Worm (Caenorhabditis elegans) whole organism, young adult: Measurements from ENCODE around the gene bath-45.

Source experiments
- B0019.2 ChIP-seq: fragments of 200-800 bp; sonication (Bioruptor generic); conservative IDR thresholded peaks from 2 replicates; pipeline ENCODE4 v1.3.6; 2022; ENCODE audit warnings: missing genetic modification reagents, missing genetic modification characterization, missing compliant biosample characterization
- B0336.3 ChIP-seq: fragments of 200-800 bp; sonication (Bioruptor generic); IDR thresholded peaks from 2 replicates; pipeline ENCODE4 v1.3.6; 2022; ENCODE audit warnings: missing genetic modification characterization, missing compliant biosample characterization
- D2030.7 ChIP-seq: fragments of 200-800 bp; sonication (Bioruptor generic); IDR thresholded peaks from 2 replicates; pipeline ENCODE4 v1.3.6; 2022; ENCODE audit warnings: missing genetic modification reagents, missing genetic modification characterization, missing compliant biosample characterization
- F22D6.2 ChIP-seq: sonication (generic microtip); optimal IDR thresholded peaks from 2 replicates; lab custom pipeline; 2016; ENCODE audit warnings: mild to moderate bottlenecking, missing genetic modification characterization, missing compliant biosample characterization
- F57A8.1 ChIP-seq: fragments of 200-800 bp; sonication (Bioruptor generic); optimal IDR thresholded peaks from 2 replicates; lab custom pipeline; 2018; ENCODE audit warnings: mild to moderate bottlenecking, missing genetic modification characterization, moderate library complexity, missing compliant biosample characterization
- K11D2.4 ChIP-seq: fragments of 200-800 bp; sonication (Bioruptor generic); IDR thresholded peaks from 2 replicates; pipeline ENCODE4 v1.3.6; 2022; ENCODE audit warnings: missing genetic modification reagents, missing genetic modification characterization, missing compliant biosample characterization
- Y53G8AR.9 ChIP-seq: fragments of 200-800 bp; sonication (Bioruptor generic); conservative IDR thresholded peaks from 2 replicates; pipeline ENCODE4 v1.3.6; 2022; ENCODE audit warnings: missing genetic modification reagents, missing genetic modification characterization, missing compliant biosample characterization
- Y95B8A.8 ChIP-seq: fragments of 200-800 bp; sonication (Bioruptor generic); IDR thresholded peaks from 2 replicates; pipeline ENCODE4 v1.3.6; 2022; ENCODE audit warnings: missing genetic modification reagents, missing genetic modification characterization, missing compliant biosample characterization
- ZK185.1 ChIP-seq: sonication (generic microtip); optimal IDR thresholded peaks from 2 replicates; lab custom pipeline; 2016; ENCODE audit warnings: mild to moderate bottlenecking, missing genetic modification characterization, missing compliant biosample characterization; ENCODE audit not compliant: poor library complexity, severe bottlenecking
- akir-1 ChIP-seq: fragments of 200-800 bp; sonication (Bioruptor generic); optimal IDR thresholded peaks from 2 replicates; lab custom pipeline; 2018; ENCODE audit warnings: mild to moderate bottlenecking, missing genetic modification characterization, moderate library complexity, missing compliant biosample characterization
- aptf-2 ChIP-seq: fragments of 200-800 bp; sonication (Bioruptor generic); conservative IDR thresholded peaks from 2 replicates; pipeline ENCODE4 v1.3.6; 2022; ENCODE audit warnings: missing genetic modification reagents, missing genetic modification characterization, missing compliant biosample characterization
- aptf-3 ChIP-seq: fragments of 200-800 bp; sonication (Bioruptor generic); IDR thresholded peaks from 2 replicates; pipeline ENCODE4 v1.3.6; 2022; ENCODE audit warnings: missing genetic modification characterization, missing compliant biosample characterization
- atf-7 ChIP-seq: sonication (generic microtip); optimal IDR thresholded peaks from 2 replicates; lab custom pipeline; 2017; ENCODE audit warnings: mild to moderate bottlenecking, missing genetic modification characterization, missing compliant biosample characterization
- athp-1 ChIP-seq: sonication (generic microtip); optimal IDR thresholded peaks from 2 replicates; lab custom pipeline; 2017; ENCODE audit warnings: mild to moderate bottlenecking, missing genetic modification characterization, missing compliant biosample characterization
- attf-3 ChIP-seq: fragments of 200-800 bp; sonication (Bioruptor generic); conservative IDR thresholded peaks from 2 replicates; pipeline ENCODE4 v1.3.6; 2022; ENCODE audit warnings: missing genetic modification reagents, missing genetic modification characterization, missing compliant biosample characterization
- bed-1 ChIP-seq: fragments of 200-800 bp; sonication (Bioruptor generic); IDR thresholded peaks from 2 replicates; pipeline ENCODE4 v1.3.6; 2022; ENCODE audit warnings: missing genetic modification reagents, missing genetic modification characterization, missing compliant biosample characterization
- ccch-3 ChIP-seq: fragments of 200-800 bp; sonication (Bioruptor generic); optimal IDR thresholded peaks from 2 replicates; lab custom pipeline; 2018; ENCODE audit warnings: mild to moderate bottlenecking, missing genetic modification characterization, missing compliant biosample characterization
- cebp-1 ChIP-seq, 2 experiments: fragments of 200-800 bp in 1 of 2; sonication (Bioruptor generic) in 1 of 2; sonication (generic microtip) in 1 of 2; IDR thresholded peaks in 1 of 2; optimal IDR thresholded peaks in 1 of 2; 2 replicates each; pipeline versions ENCODE4 v1.3.6 to Lab custom; 2017 to 2022; ENCODE audit warnings: missing compliant biosample characterization in 2 of 2, missing genetic modification characterization in 2 of 2, mild to moderate bottlenecking in 1 of 2, missing genetic modification reagents in 1 of 2, moderate library complexity in 1 of 2
- ceh-27 ChIP-seq: fragments of 200-800 bp; sonication (Bioruptor generic); optimal IDR thresholded peaks from 2 replicates; lab custom pipeline; 2018; ENCODE audit warnings: mild to moderate bottlenecking, missing genetic modification characterization, moderate library complexity, missing compliant biosample characterization
- dox-1 ChIP-seq: fragments of 200-800 bp; sonication (Bioruptor generic); IDR thresholded peaks from 2 replicates; pipeline ENCODE4 v1.3.6; 2022; ENCODE audit warnings: missing genetic modification reagents, missing genetic modification characterization, missing compliant biosample characterization
- dpff-1 ChIP-seq: sonication (generic microtip); optimal IDR thresholded peaks from 2 replicates; lab custom pipeline; 2017; ENCODE audit warnings: mild to moderate bottlenecking, missing genetic modification characterization, missing compliant biosample characterization
- egl-44 ChIP-seq: fragments of 200-800 bp; sonication (Bioruptor generic); IDR thresholded peaks from 2 replicates; pipeline ENCODE4 v1.3.6; 2022; ENCODE audit warnings: missing genetic modification reagents, missing genetic modification characterization, missing compliant biosample characterization
- ekl-4 ChIP-seq: fragments of 200-800 bp; sonication (Bioruptor generic); IDR thresholded peaks from 2 replicates; pipeline ENCODE4 v1.3.6; 2022; ENCODE audit warnings: missing genetic modification reagents, missing genetic modification characterization, missing compliant biosample characterization
- hmg-1.2 ChIP-seq: fragments of 200-800 bp; sonication (Bioruptor generic); IDR thresholded peaks from 2 replicates; pipeline ENCODE4 v1.3.6; 2022; ENCODE audit warnings: missing genetic modification reagents, missing genetic modification characterization, missing compliant biosample characterization
- hmg-20 ChIP-seq: fragments of 200-800 bp; sonication (Bioruptor generic); IDR thresholded peaks from 2 replicates; pipeline ENCODE4 v1.3.6; 2022; ENCODE audit warnings: missing genetic modification reagents, missing genetic modification characterization, missing compliant biosample characterization
- hrde-1 ChIP-seq: sonication (generic microtip); optimal IDR thresholded peaks from 2 replicates; lab custom pipeline; 2016; ENCODE audit warnings: missing genetic modification characterization, mild to moderate bottlenecking, missing compliant biosample characterization, moderate library complexity, missing genotype, missing genetic modification reagents, borderline replicate concordance
- let-526 ChIP-seq: fragments of 200-800 bp; sonication (Bioruptor generic); IDR thresholded peaks from 2 replicates; pipeline ENCODE4 v1.3.6; 2022; ENCODE audit warnings: missing genetic modification reagents, missing genetic modification characterization, missing compliant biosample characterization
- lin-40 ChIP-seq: sonication (generic microtip); optimal IDR thresholded peaks from 2 replicates; lab custom pipeline; 2016; ENCODE audit warnings: missing genetic modification characterization, mild to moderate bottlenecking, missing compliant biosample characterization, missing genotype, missing genetic modification reagents
- lin-54 ChIP-seq: fragments of 200-800 bp; sonication (Bioruptor generic); optimal IDR thresholded peaks from 2 replicates; lab custom pipeline; 2018; ENCODE audit warnings: mild to moderate bottlenecking, missing genetic modification characterization, missing compliant biosample characterization
- lir-1 ChIP-seq: fragments of 200-800 bp; sonication (Bioruptor generic); conservative IDR thresholded peaks from 2 replicates; pipeline ENCODE4 v1.3.6; 2022; ENCODE audit warnings: missing genetic modification reagents, missing genetic modification characterization, missing compliant biosample characterization
- lsl-1 ChIP-seq: fragments of 200-800 bp; sonication (Bioruptor generic); optimal IDR thresholded peaks from 2 replicates; lab custom pipeline; 2018; ENCODE audit warnings: mild to moderate bottlenecking, missing genetic modification characterization, moderate library complexity, missing compliant biosample characterization
- madf-3 ChIP-seq: fragments of 200-800 bp; sonication (Bioruptor generic); IDR thresholded peaks from 2 replicates; pipeline ENCODE4 v1.3.6; 2022; ENCODE audit warnings: missing genetic modification reagents, missing genetic modification characterization, missing compliant biosample characterization
- madf-6 ChIP-seq: fragments of 200-800 bp; sonication (Bioruptor generic); IDR thresholded peaks from 2 replicates; pipeline ENCODE4 v1.3.6; 2022; ENCODE audit warnings: missing genetic modification reagents, missing genetic modification characterization, missing compliant biosample characterization
- nhr-179 ChIP-seq: sonication (generic microtip); optimal IDR thresholded peaks from 2 replicates; lab custom pipeline; 2016; ENCODE audit warnings: mild to moderate bottlenecking, missing genetic modification characterization, missing compliant biosample characterization
- nhr-90 ChIP-seq: sonication (generic microtip); optimal IDR thresholded peaks from 2 replicates; lab custom pipeline; 2016; ENCODE audit warnings: missing genotype, mild to moderate bottlenecking, missing genetic modification characterization, missing compliant biosample characterization
- pbrm-1 ChIP-seq: fragments of 200-800 bp; sonication (Bioruptor generic); IDR thresholded peaks from 2 replicates; pipeline ENCODE4 v1.3.6; 2022; ENCODE audit warnings: missing genetic modification reagents, missing genetic modification characterization, missing compliant biosample characterization
- repo-1 ChIP-seq: sonication (generic microtip); optimal IDR thresholded peaks from 2 replicates; lab custom pipeline; 2017; ENCODE audit warnings: mild to moderate bottlenecking, missing genetic modification characterization, missing compliant biosample characterization
- sdz-38 ChIP-seq: sonication (generic microtip); optimal IDR thresholded peaks from 2 replicates; lab custom pipeline; 2016; ENCODE audit warnings: missing genotype, missing genetic modification characterization, missing compliant biosample characterization
- snpc-1.1 ChIP-seq: sonication (generic microtip); optimal IDR thresholded peaks from 2 replicates; lab custom pipeline; 2017; ENCODE audit warnings: missing genetic modification characterization, mild to moderate bottlenecking, missing compliant biosample characterization, antibody characterized with exemption, moderate library complexity, missing genotype, missing genetic modification reagents; ENCODE audit not compliant: insufficient read depth
- snpc-3.4 ChIP-seq: sonication (generic microtip); optimal IDR thresholded peaks from 2 replicates; lab custom pipeline; 2017; ENCODE audit warnings: missing genetic modification characterization, mild to moderate bottlenecking, missing compliant biosample characterization, antibody characterized with exemption, moderate library complexity, missing genotype, missing genetic modification reagents
- snpc-4 ChIP-seq, 5 experiments: fragments of 150-350 bp in 1 of 5; sonication (generic microtip) in 4 of 5; optimal IDR thresholded peaks; 2 replicates each; lab custom pipeline; 2014 to 2018; ENCODE audit warnings: missing genetic modification characterization in 5 of 5, missing biosample characterization in 3 of 5, antibody characterized with exemption in 2 of 5, mild to moderate bottlenecking in 2 of 5, missing compliant biosample characterization in 2 of 5, missing genotype in 2 of 5, moderate library complexity in 2 of 5, missing genetic modification reagents in 1 of 5
- tlf-1 ChIP-seq: fragments of 200-800 bp; sonication (Bioruptor generic); optimal IDR thresholded peaks from 2 replicates; lab custom pipeline; 2018; ENCODE audit warnings: mild to moderate bottlenecking, missing genetic modification characterization, missing compliant biosample characterization
- xnd-1 ChIP-seq: sonication (generic microtip); optimal IDR thresholded peaks from 2 replicates; lab custom pipeline; 2016; ENCODE audit warnings: missing genotype, missing genetic modification reagents, missing genetic modification characterization, missing compliant biosample characterization
- zfh-2 ChIP-seq: fragments of 200-800 bp; sonication (Bioruptor generic); conservative IDR thresholded peaks from 2 replicates; pipeline ENCODE4 v1.3.6; 2022; ENCODE audit warnings: missing genetic modification reagents, missing genetic modification characterization, missing compliant biosample characterization
- ztf-28 ChIP-seq: fragments of 200-800 bp; sonication (Bioruptor generic); IDR thresholded peaks from 2 replicates; pipeline ENCODE4 v1.3.6; 2022; ENCODE audit warnings: missing genetic modification reagents, missing genetic modification characterization, missing compliant biosample characterization
- ztf-6 ChIP-seq: fragments of 200-800 bp; sonication (Bioruptor generic); IDR thresholded peaks from 2 replicates; pipeline ENCODE4 v1.3.6; 2022; ENCODE audit warnings: missing genetic modification reagents, missing genetic modification characterization, missing compliant biosample characterization

The bath-45 gene

DNA sequence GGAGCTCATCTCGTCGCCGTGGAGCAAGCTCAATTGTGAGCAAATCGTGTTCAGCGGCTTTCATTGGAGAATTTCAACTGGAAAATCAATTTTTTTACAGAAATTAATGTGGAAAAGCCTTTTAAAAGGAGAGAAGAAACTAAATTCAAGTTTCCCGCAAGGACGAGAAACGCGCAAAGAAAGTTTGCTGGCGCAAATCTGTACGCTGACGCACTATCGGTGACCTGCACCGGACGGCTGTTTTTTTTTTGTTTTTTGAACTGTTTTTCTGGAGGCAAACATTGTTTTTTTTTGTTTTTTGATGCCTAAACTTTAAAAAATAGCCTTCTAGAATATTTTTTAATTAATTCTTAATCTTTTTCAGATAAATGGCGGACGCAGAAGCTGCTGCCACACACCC is 34.2 kb downstream of the bath-45 start, which contains the start of the genes hpr-17 and F32A11.1 (continued):
- TF ChIP-seq ztf-28 (no peak), dpff-1 (no peak), Y53G8AR.9 (GFP tag; lab: Robert Waterston, UW) (peak; percentile 87), atf-7 (tag; lab: Kevin White, UChicago) (peak; percentile 7), snpc-3.4 (tag; lab: Kevin White, UChicago) (no peak), madf-6 (GFP tag; lab: Robert Waterston, UW) (peak; percentile 77), ceh-27 (peak; percentile 18), aptf-2 (GFP tag; lab: Robert Waterston, UW) (no peak), K11D2.4 (GFP tag; lab: Robert Waterston, UW) (peak; percentile 80), snpc-1.1 (no peak), egl-44 (GFP tag; lab: Robert Waterston, UW) (peak; percentile 46; the same call in 1 of the 2 replicates), athp-1 (tag; lab: Kevin White, UChicago) (peak; percentile 7), lsl-1 (GFP tag; lab: Kevin White, UChicago) (peak; percentile 64), ztf-6 (no peak), lin-40 (tag; lab: Kevin White, UChicago) (peak; percentile 87), bed-1 (GFP tag; lab: Robert Waterston, UW) (no peak), snpc-4 (GFP tag; optimal IDR thresholded peaks at IDR 0.05; lab: Kevin White, UChicago) (peak; percentile 40), snpc-4 (tag; optimal IDR thresholded peaks at IDR 0.05; lab: Kevin White, UChicago) (peak; percentile 47 to 78 (median 62)), madf-3 (0 out of 2 replicates have a peak, but pooled peaks have one; percentile 48), ZK185.1 (tag; lab: Kevin White, UChicago) (peak; percentile 81), hmg-1.2 (GFP tag; lab: Robert Waterston, UW) (peak; percentile 57), repo-1 (peak; percentile 73), Y95B8A.8 (no peak), aptf-3 (GFP tag; lab: Robert Waterston, UW) (no peak), hmg-20 (0 out of 2 replicates have a peak, but pooled peaks have one; percentile 42), nhr-179 (no peak), B0019.2 (0 out of 2 replicates have a peak, but pooled peaks have one; percentile 34), let-526 (GFP tag; lab: Robert Waterston, UW) (0 out of 2 replicates have a peak, but pooled peaks have one; percentile 33), nhr-90 (no peak), lin-54 (peak; percentile 97), lir-1 (GFP tag; lab: Robert Waterston, UW) (peak; percentile 31; the same call in 1 of the 2 replicates), pbrm-1 (GFP tag; lab: Robert Waterston, UW) (peak; percentile 84), D2030.7 (GFP tag; lab: Robert Waterston, UW) (peak; percentile 49), attf-3 (peak; percentile 70), dox-1 (GFP tag; lab: Robert Waterston, UW) (peak; percentile 72; the same call in 1 of the 2 replicates), akir-1 (GFP tag; lab: Kevin White, UChicago) (no peak), cebp-1 (GFP tag; IDR thresholded peaks at IDR 0.05; lab: Robert Waterston, UW) (no peak), cebp-1 (tag; optimal IDR thresholded peaks at IDR 0.05; lab: Kevin White, UChicago) (peak; percentile 71), tlf-1 (GFP tag; lab: Kevin White, UChicago) (peak; percentile 12), xnd-1 (tag; lab: Kevin White, UChicago) (peak; percentile 39), F22D6.2 (peak; percentile 35), B0336.3 (GFP tag; lab: Robert Waterston, UW) (peak; percentile 74), ccch-3 (GFP tag; lab: Kevin White, UChicago) (no peak), sdz-38 (no peak), F57A8.1 (GFP tag; lab: Kevin White, UChicago) (no peak), zfh-2 (peak; percentile 35; the same call in 1 of the 2 replicates), ekl-4 (peak; percentile 64; the same call in 1 of the 2 replicates), hrde-1 (no peak)
